Comparison of ENCODE assay signal across 6 worm cellular contexts in the genomic region with DNA sequence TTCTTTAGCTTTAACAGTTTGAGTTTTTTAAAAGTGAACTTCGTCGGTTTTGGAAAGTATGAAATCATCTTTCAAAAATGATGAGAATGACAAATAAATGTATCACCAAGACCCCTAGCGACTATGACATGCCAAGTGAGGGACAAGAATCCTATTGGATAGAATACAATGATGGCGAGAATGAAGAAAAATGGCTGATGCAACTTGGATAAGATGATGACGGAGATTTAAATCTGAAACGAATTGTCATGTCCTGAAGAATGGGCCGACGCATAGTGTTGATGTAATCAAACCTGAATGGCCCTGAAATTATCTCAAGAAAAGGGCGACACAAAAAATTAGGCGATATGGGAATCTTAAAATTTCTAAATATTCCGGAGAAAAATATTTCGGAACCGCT.
TF ChIP-seq lines count a peak whose summit lies in the region.

No protein-coding gene starts in this region.

TF ChIP-seq in whole organism, L1 larva, 84 proteins besides CTCF, POLR2A, EP300 and RAD21:
- TF ChIP-seq lin-15B (tag; optimal IDR thresholded peaks at IDR 0.05; lab: Kevin White, UChicago): no peak
- no peak for TF ChIP-seq lir-3 (tag; optimal IDR thresholded peaks at IDR 0.05; lab: Kevin White, UChicago; ENCODE audit: poor library complexity)
- TF ChIP-seq nhr-71 (tag; optimal IDR thresholded peaks at IDR 0.05; lab: Kevin White, UChicago): peak; percentile 12
- no peak for TF ChIP-seq hpl-2 (GFP tag; optimal IDR thresholded peaks at IDR 0.05; lab: Kevin White, UChicago)
- peak; percentile 10; the same call in 1 of the 2 replicates for TF ChIP-seq grh-1 (GFP tag; IDR thresholded peaks at IDR 0.05; lab: Robert Waterston, UW)
- TF ChIP-seq pqm-1 (tag; optimal IDR thresholded peaks at IDR 0.05; lab: Kevin White, UChicago): no peak
- peak; percentile 76 for TF ChIP-seq nhr-85 (tag; lab: Kevin White, UChicago)
- peak; percentile 25 for TF ChIP-seq snu-23 (GFP tag; optimal IDR thresholded peaks at IDR 0.05; lab: Kevin White, UChicago)
- TF ChIP-seq skn-1 (tag; optimal IDR thresholded peaks at IDR 0.05; lab: Kevin White, UChicago): peak; percentile 10
- peak; percentile 40 for TF ChIP-seq lin-14 (GFP tag; optimal IDR thresholded peaks at IDR 0.05; lab: Kevin White, UChicago)
- TF ChIP-seq C16A3.4 (tag; optimal IDR thresholded peaks at IDR 0.05; lab: Kevin White, UChicago): no peak

TF ChIP-seq in whole organism, L2 larva, 48 proteins besides CTCF, POLR2A, EP300 and RAD21:
- TF ChIP-seq elt-1 (tag; optimal IDR thresholded peaks at IDR 0.05; lab: Kevin White, UChicago) (peak; percentile 58), nhr-12 (tag; optimal IDR thresholded peaks at IDR 0.05; lab: Kevin White, UChicago) (no peak), ceh-16 (tag; optimal IDR thresholded peaks at IDR 0.05; lab: Kevin White, UChicago) (peak; percentile 72), nhr-25 (tag; optimal IDR thresholded peaks at IDR 0.05; lab: Kevin White, UChicago) (peak; percentile 12), sma-9 (GFP tag; optimal IDR thresholded peaks at IDR 0.05; lab: Kevin White, UChicago) (peak; percentile 47), sma-9 (tag; optimal IDR thresholded peaks at IDR 0.05; lab: Kevin White, UChicago) (no peak)

TF ChIP-seq in whole organism, L3 larva, 47 proteins besides CTCF, POLR2A, EP300 and RAD21:
- no peak for TF ChIP-seq mml-1 (tag; optimal IDR thresholded peaks at IDR 0.05; lab: Kevin White, UChicago)
- TF ChIP-seq ZK546.5 (tag; optimal IDR thresholded peaks at IDR 0.05; lab: Kevin White, UChicago): no peak
- peak; percentile 27 for TF ChIP-seq nhr-23 (tag; optimal IDR thresholded peaks at IDR 0.05; lab: Kevin White, UChicago)
- peak; percentile 74 for TF ChIP-seq elt-1 (tag; optimal IDR thresholded peaks at IDR 0.05; lab: Kevin White, UChicago)
- no peak for TF ChIP-seq fkh-2 (tag; optimal IDR thresholded peaks at IDR 0.05; lab: Kevin White, UChicago)
- no peak for TF ChIP-seq ztf-11 (tag; optimal IDR thresholded peaks at IDR 0.05; lab: Kevin White, UChicago)
- no peak for TF ChIP-seq ztf-4 (tag; optimal IDR thresholded peaks at IDR 0.05; lab: Kevin White, UChicago)
- TF ChIP-seq nhr-25 (tag; optimal IDR thresholded peaks at IDR 0.05; lab: Kevin White, UChicago): peak; percentile 47

TF ChIP-seq in whole organism, L4 larva, 104 proteins besides CTCF, POLR2A, EP300 and RAD21:
- peak; percentile 53 for TF ChIP-seq aha-1 (tag; lab: Kevin White, UChicago)
- no peak for TF ChIP-seq zfp-2 (tag; optimal IDR thresholded peaks at IDR 0.05; lab: Kevin White, UChicago)
- no peak for TF ChIP-seq pqm-1 (tag; optimal IDR thresholded peaks at IDR 0.05; lab: Kevin White, UChicago)
- no peak for TF ChIP-seq lsy-2 (tag; optimal IDR thresholded peaks at IDR 0.05; lab: Kevin White, UChicago)
- TF ChIP-seq T26A8.4 (GFP tag; IDR thresholded peaks at IDR 0.05; lab: Robert Waterston, UW): no peak

TF ChIP-seq in whole organism, late embryonic, 69 proteins besides CTCF, POLR2A, EP300 and RAD21:
- TF ChIP-seq ceh-18 (tag; optimal IDR thresholded peaks at IDR 0.05; lab: Kevin White, UChicago) (no peak), nfya-1 (tag; optimal IDR thresholded peaks at IDR 0.05; lab: Kevin White, UChicago) (peak; percentile 54)

TF ChIP-seq in whole organism, mixed stage, embryonic, 35 proteins besides CTCF, POLR2A, EP300 and RAD21:
- no peak for TF ChIP-seq blmp-1 (tag; optimal IDR thresholded peaks at IDR 0.05; lab: Kevin White, UChicago)
- TF ChIP-seq unc-120 (tag; optimal IDR thresholded peaks at IDR 0.05; lab: Kevin White, UChicago; ENCODE audit: poor library complexity, severe bottlenecking): no peak
- TF ChIP-seq hlh-1 (tag; optimal IDR thresholded peaks at IDR 0.05; lab: Kevin White, UChicago): no peak
- TF ChIP-seq cnd-1 (tag; optimal IDR thresholded peaks at IDR 0.05; lab: Kevin White, UChicago): no peak
- TF ChIP-seq lin-13 (tag; optimal IDR thresholded peaks at IDR 0.05; lab: Kevin White, UChicago): no peak
- peak; percentile 21 for TF ChIP-seq unc-62 (GFP tag; optimal IDR thresholded peaks at IDR 0.05; lab: Kevin White, UChicago)
- TF ChIP-seq nhr-76 (tag; optimal IDR thresholded peaks at IDR 0.05; lab: Kevin White, UChicago): no peak
- peak; percentile 91 for TF ChIP-seq elt-1 (tag; optimal IDR thresholded peaks at IDR 0.05; lab: Kevin White, UChicago; ENCODE audit: borderline replicate concordance, insufficient read depth)
- TF ChIP-seq drap-1 (GFP tag; optimal IDR thresholded peaks at IDR 0.05; lab: Kevin White, UChicago): no peak
- TF ChIP-seq zip-8 (tag; optimal IDR thresholded peaks at IDR 0.05; lab: Kevin White, UChicago): no peak
- no peak for TF ChIP-seq M03D4.4 (tag; optimal IDR thresholded peaks at IDR 0.05; lab: Kevin White, UChicago)
- TF ChIP-seq snpc-4 (tag; optimal IDR thresholded peaks at IDR 0.05; lab: Kevin White, UChicago): no peak
- no peak for TF ChIP-seq mab-5 (tag; optimal IDR thresholded peaks at IDR 0.05; lab: Kevin White, UChicago)
- TF ChIP-seq sem-2 (GFP tag; optimal IDR thresholded peaks at IDR 0.05; lab: Kevin White, UChicago): no peak
- TF ChIP-seq mep-1 (tag; optimal IDR thresholded peaks at IDR 0.05; lab: Kevin White, UChicago): no peak
- no peak for TF ChIP-seq lin-32 (GFP tag; optimal IDR thresholded peaks at IDR 0.05; lab: Kevin White, UChicago)

Comparison
In these comparisons a context has a peak if more than half of its experiments do, and no peak if none do; other contexts are left out.
1. Of the 29 proteins assayed by ChIP-seq in both whole organism, L4 larva and whole organism, L1 larva: peak only in whole organism, L4 larva: aha-1; only in whole organism, L1 larva: skn-1; in both: none; in neither: 27.